Fruit fly (Drosophila melanogaster) whole organism, embryonic: ENCODE measurements around the gene ZnT77C.

Experiments
- Abd-B ChIP-seq: fragments of 200-800 bp; sonication (Bioruptor generic); optimal IDR thresholded peaks from 2 replicates; lab custom pipeline; 2018; ENCODE audit warnings: missing biosample characterization, mild to moderate bottlenecking, missing genetic modification characterization, moderate library complexity
- BtbVII ChIP-seq: fragments of 200-800 bp; sonication (Bioruptor generic); optimal IDR thresholded peaks from 3 replicates; lab custom pipeline; 2017; ENCODE audit warnings: missing biosample characterization, mild to moderate bottlenecking, missing genetic modification characterization
- CG11247 ChIP-seq: fragments of 200-800 bp; sonication (Bioruptor generic); IDR thresholded peaks from 2 replicates; pipeline ENCODE4 v1.3.6; 2022; ENCODE audit warnings: missing biosample characterization, missing genetic modification characterization
- CG11456 ChIP-seq: fragments of 200-800 bp; sonication (Bioruptor generic); IDR thresholded peaks from 3 replicates; pipeline ENCODE4 v1.3.6; 2022; ENCODE audit warnings: missing biosample characterization, missing genetic modification characterization
- CG12219 ChIP-seq: fragments of 200-800 bp; sonication (Bioruptor generic); optimal IDR thresholded peaks from 3 replicates; lab custom pipeline; 2018; ENCODE audit warnings: missing biosample characterization, mild to moderate bottlenecking, missing genetic modification characterization
- CG1233 ChIP-seq: fragments of 200-800 bp; sonication (Bioruptor generic); optimal IDR thresholded peaks from 4 replicates; lab custom pipeline; 2018; ENCODE audit warnings: missing biosample characterization, mild to moderate bottlenecking, missing genetic modification characterization
- CG12942 ChIP-seq: fragments of 200-800 bp; sonication (Bioruptor generic); optimal IDR thresholded peaks from 3 replicates; lab custom pipeline; 2016; ENCODE audit warnings: missing biosample characterization, missing genetic modification characterization
- CG13123 ChIP-seq: fragments of 200-800 bp; sonication (Bioruptor generic); optimal IDR thresholded peaks from 2 replicates; lab custom pipeline; 2016; ENCODE audit warnings: missing biosample characterization, missing genetic modification characterization
- CG17186 ChIP-seq: fragments of 200-800 bp; sonication (Bioruptor generic); optimal IDR thresholded peaks from 3 replicates; lab custom pipeline; 2017; ENCODE audit warnings: missing biosample characterization, missing genetic modification reagents, missing genetic modification characterization
- CG17802 ChIP-seq: fragments of 200-800 bp; sonication (Bioruptor generic); optimal IDR thresholded peaks from 2 replicates; lab custom pipeline; 2018; ENCODE audit warnings: missing biosample characterization, mild to moderate bottlenecking, missing genetic modification characterization, moderate library complexity
- CG17912 ChIP-seq: fragments of 200-800 bp; sonication (Bioruptor generic); optimal IDR thresholded peaks from 2 replicates; lab custom pipeline; 2018; ENCODE audit warnings: missing biosample characterization, mild to moderate bottlenecking, missing genetic modification characterization
- CG33213 ChIP-seq: fragments of 200-800 bp; sonication (Bioruptor generic); optimal IDR thresholded peaks from 3 replicates; lab custom pipeline; 2016; ENCODE audit warnings: missing biosample characterization, missing genetic modification characterization
- CG6791 ChIP-seq: fragments of 200-800 bp; sonication (Bioruptor generic); IDR thresholded peaks from 3 replicates; pipeline ENCODE4 v1.3.6; 2022; ENCODE audit warnings: missing biosample characterization, missing genetic modification characterization; ENCODE audit not compliant: partially characterized antibody
- CG8765 ChIP-seq: fragments of 200-800 bp; sonication (Bioruptor generic); IDR thresholded peaks from 2 replicates; pipeline ENCODE4 v1.3.6; 2022; ENCODE audit warnings: missing biosample characterization, missing genetic modification characterization
- CG9876 ChIP-seq: fragments of 200-800 bp; sonication (Bioruptor generic); optimal IDR thresholded peaks from 2 replicates; lab custom pipeline; 2016; ENCODE audit warnings: missing biosample characterization, missing genetic modification characterization
- CrebB ChIP-seq: fragments of 200-800 bp; sonication (Bioruptor generic); optimal IDR thresholded peaks from 3 replicates; lab custom pipeline; 2018; ENCODE audit warnings: missing biosample characterization, mild to moderate bottlenecking, missing genetic modification characterization
- Dp ChIP-seq: fragments of 200-800 bp; sonication (Bioruptor generic); optimal IDR thresholded peaks from 2 replicates; lab custom pipeline; 2018; ENCODE audit warnings: missing biosample characterization, mild to moderate bottlenecking, missing genetic modification characterization, moderate library complexity
- Drgx ChIP-seq: fragments of 200-800 bp; sonication (Bioruptor generic); IDR thresholded peaks from 2 replicates; pipeline ENCODE4 v1.3.6; 2022; ENCODE audit warnings: missing biosample characterization, missing genetic modification characterization
- E2f1 ChIP-seq: fragments of 200-800 bp; sonication (Bioruptor generic); IDR thresholded peaks from 2 replicates; pipeline ENCODE4 v1.3.6; 2022; ENCODE audit warnings: missing biosample characterization, missing genetic modification characterization
- Fer2 ChIP-seq: fragments of 200-800 bp; sonication (Bioruptor generic); optimal IDR thresholded peaks from 2 replicates; lab custom pipeline; 2018; ENCODE audit warnings: missing biosample characterization, mild to moderate bottlenecking, missing genetic modification characterization, moderate library complexity
- HLH54F ChIP-seq: fragments of 200-800 bp; sonication (Bioruptor generic); optimal IDR thresholded peaks from 3 replicates; lab custom pipeline; 2016; ENCODE audit warnings: missing biosample characterization, missing genetic modification characterization
- HmgD ChIP-seq: fragments of 200-800 bp; sonication (Bioruptor generic); optimal IDR thresholded peaks from 3 replicates; lab custom pipeline; 2016; ENCODE audit warnings: missing biosample characterization, missing genetic modification characterization
- Hr3 ChIP-seq: fragments of 200-800 bp; sonication (Bioruptor generic); optimal IDR thresholded peaks from 3 replicates; lab custom pipeline; 2016; ENCODE audit warnings: missing biosample characterization, missing genetic modification characterization
- Hr51 ChIP-seq, 2 experiments: fragments of 200-800 bp; sonication (Bioruptor generic); optimal IDR thresholded peaks; 2 replicates in 1 of 2; 3 replicates in 1 of 2; lab custom pipeline; 2016 to 2018; ENCODE audit warnings: missing biosample characterization in 2 of 2, missing genetic modification characterization in 2 of 2, mild to moderate bottlenecking in 1 of 2, moderate library complexity in 1 of 2
- Max ChIP-seq: fragments of 200-800 bp; sonication (Bioruptor generic); optimal IDR thresholded peaks from 2 replicates; lab custom pipeline; 2016; ENCODE audit warnings: missing biosample characterization, mild to moderate bottlenecking, missing genetic modification characterization
- Opbp ChIP-seq: fragments of 200-800 bp; sonication (Bioruptor generic); IDR thresholded peaks from 3 replicates; pipeline ENCODE4 v1.3.6; 2022; ENCODE audit warnings: missing biosample characterization, missing genetic modification characterization; ENCODE audit not compliant: partially characterized antibody
- Pdp1 ChIP-seq, 2 experiments: fragments of 200-800 bp; sonication (Bioruptor generic); optimal IDR thresholded peaks; 3 replicates each; lab custom pipeline; 2016; ENCODE audit warnings: missing biosample characterization in 2 of 2, missing genetic modification characterization in 2 of 2, mild to moderate bottlenecking in 1 of 2, moderate library complexity in 1 of 2
- Rfx ChIP-seq: fragments of 200-800 bp; sonication (Bioruptor generic); IDR thresholded peaks from 2 replicates; pipeline ENCODE4 v1.3.6; 2022; ENCODE audit warnings: missing biosample characterization, missing genetic modification characterization
- Sox100B ChIP-seq: fragments of 200-800 bp; sonication (Bioruptor generic); optimal IDR thresholded peaks from 3 replicates; lab custom pipeline; 2018; ENCODE audit warnings: missing biosample characterization, mild to moderate bottlenecking, missing genetic modification characterization
- Sry-β ChIP-seq: fragments of 200-800 bp; sonication (Bioruptor generic); optimal IDR thresholded peaks from 2 replicates; lab custom pipeline; 2018; ENCODE audit warnings: missing biosample characterization, mild to moderate bottlenecking, missing genetic modification characterization, moderate library complexity
- aop ChIP-seq: fragments of 200-800 bp; sonication (Bioruptor generic); IDR thresholded peaks from 2 replicates; pipeline ENCODE4 v1.3.6; 2022; ENCODE audit warnings: missing biosample characterization, missing genetic modification characterization
- az2 ChIP-seq: fragments of 200-800 bp; sonication (Bioruptor generic); optimal IDR thresholded peaks from 3 replicates; lab custom pipeline; 2016; ENCODE audit warnings: missing biosample characterization, missing genetic modification characterization
- cato ChIP-seq: fragments of 200-800 bp; sonication (Bioruptor generic); optimal IDR thresholded peaks from 2 replicates; lab custom pipeline; 2016; ENCODE audit warnings: missing biosample characterization, missing genetic modification characterization, borderline replicate concordance
- eve ChIP-seq, 2 experiments: fragments of >200 bp; optimal IDR thresholded peaks; 2 replicates each; lab custom pipeline; 2017; ENCODE audit warnings: missing biosample characterization in 2 of 2, missing genetic modification characterization in 2 of 2
- ewg ChIP-seq: fragments of 200-800 bp; sonication (Bioruptor generic); optimal IDR thresholded peaks from 3 replicates; lab custom pipeline; 2017; ENCODE audit warnings: mild to moderate bottlenecking, missing biosample characterization, missing genetic modification reagents, missing genetic modification characterization
- gcm2 ChIP-seq: fragments of 200-800 bp; sonication (Bioruptor generic); optimal IDR thresholded peaks from 2 replicates; lab custom pipeline; 2016; ENCODE audit warnings: missing biosample characterization, missing genetic modification characterization
- gro ChIP-seq: fragments of 200-800 bp; sonication (Bioruptor generic); optimal IDR thresholded peaks from 2 replicates; lab custom pipeline; 2016; ENCODE audit warnings: missing biosample characterization, missing genetic modification characterization
- lola ChIP-seq, 3 experiments: fragments of >200 bp in 2 of 3; fragments of 200-800 bp in 1 of 3; sonication (Bioruptor generic) in 1 of 3; optimal IDR thresholded peaks; 2 replicates each; lab custom pipeline; 2017 to 2019; ENCODE audit warnings: missing biosample characterization in 3 of 3, missing genetic modification characterization in 3 of 3, mild to moderate bottlenecking in 1 of 3, moderate library complexity in 1 of 3
- org-1 ChIP-seq: fragments of 200-800 bp; sonication (Bioruptor generic); optimal IDR thresholded peaks from 2 replicates; lab custom pipeline; 2017; ENCODE audit warnings: missing biosample characterization, missing genetic modification characterization
- peb ChIP-seq: fragments of 200-800 bp; sonication (Bioruptor generic); IDR thresholded peaks from 2 replicates; pipeline ENCODE4 v1.3.6; 2022; ENCODE audit warnings: missing biosample characterization, missing genetic modification characterization
- pita ChIP-seq: fragments of 200-800 bp; sonication (Bioruptor generic); optimal IDR thresholded peaks from 2 replicates; lab custom pipeline; 2017; ENCODE audit warnings: missing biosample characterization, mild to moderate bottlenecking, missing genetic modification characterization
- schlank ChIP-seq: fragments of 200-800 bp; sonication (Bioruptor generic); optimal IDR thresholded peaks from 2 replicates; lab custom pipeline; 2018; ENCODE audit warnings: missing biosample characterization, mild to moderate bottlenecking, missing genetic modification characterization
- slbo ChIP-seq: fragments of 200-800 bp; sonication (Bioruptor generic); IDR thresholded peaks from 2 replicates; pipeline ENCODE4 v1.3.6; 2022; ENCODE audit warnings: missing biosample characterization, missing genetic modification characterization
- slou ChIP-seq: fragments of 200-800 bp; sonication (Bioruptor generic); optimal IDR thresholded peaks from 3 replicates; lab custom pipeline; 2016; ENCODE audit warnings: missing biosample characterization, missing genetic modification characterization
- ssp ChIP-seq: fragments of 200-800 bp; sonication (Bioruptor generic); IDR thresholded peaks from 2 replicates; pipeline ENCODE4 v1.3.6; 2022; ENCODE audit warnings: missing biosample characterization, missing genetic modification characterization
- tap ChIP-seq: fragments of 200-800 bp; optimal IDR thresholded peaks from 3 replicates; lab custom pipeline; 2019; ENCODE audit warnings: missing biosample characterization, mild to moderate bottlenecking, missing genetic modification characterization, moderate library complexity
- tio ChIP-seq: fragments of 200-800 bp; sonication (Bioruptor generic); optimal IDR thresholded peaks from 2 replicates; lab custom pipeline; 2017; ENCODE audit warnings: missing biosample characterization, missing genetic modification characterization, inconsistent platforms
- toy ChIP-seq: fragments of 200-800 bp; sonication (Bioruptor generic); IDR thresholded peaks from 2 replicates; pipeline ENCODE4 v1.3.6; 2022; ENCODE audit warnings: missing biosample characterization, missing genetic modification characterization
- trh ChIP-seq: fragments of 200-800 bp; sonication (Bioruptor generic); optimal IDR thresholded peaks from 2 replicates; lab custom pipeline; 2016; ENCODE audit warnings: missing biosample characterization, missing genetic modification characterization

ZnT77C gene

dm6 chr3L:20509121-20509934 lies 14.6 kb upstream of the ZnT77C start (continued):
- peak; percentile 65 for TF ChIP-seq Hr3 (GFP tag; lab: Kevin White, UChicago)
- no peak for TF ChIP-seq CG9876 (GFP tag; lab: Kevin White, UChicago)
- TF ChIP-seq Drgx (GFP tag; lab: Robert Waterston, UW) = peak; percentile 41; the same call in 1 of the 2 replicates
- peak; percentile 63 for TF ChIP-seq CG12219
- peak; percentile 28 for TF ChIP-seq slou
- TF ChIP-seq CG17802 (tag; lab: Kevin White, UChicago) = no peak
- peak; percentile 68 for TF ChIP-seq HLH54F
- no peak for TF ChIP-seq pita (GFP tag; lab: Kevin White, UChicago)
- peak; percentile 58 to 84 for TF ChIP-seq Hr51 (GFP tag; optimal IDR thresholded peaks at IDR 0.05; lab: Kevin White, UChicago)
- no peak for TF ChIP-seq CG11247 (GFP tag; lab: Robert Waterston, UW)
- no peak for TF ChIP-seq HmgD
- peak; percentile 75 for TF ChIP-seq tio (GFP tag; lab: Kevin White, UChicago)
- peak; percentile 66 for TF ChIP-seq slbo (GFP tag; lab: Robert Waterston, UW)
- peak; percentile 88 for TF ChIP-seq Sox100B (GFP tag; lab: Kevin White, UChicago)
- TF ChIP-seq Abd-B (GFP tag; lab: Kevin White, UChicago) = peak; percentile 64
- no peak for TF ChIP-seq Sry-β (GFP tag; lab: Kevin White, UChicago)
- peak; percentile 66 to 89 for TF ChIP-seq Pdp1 (GFP tag; optimal IDR thresholded peaks at IDR 0.05; lab: Kevin White, UChicago)
- peak; percentile 83 for TF ChIP-seq BtbVII (GFP tag; lab: Kevin White, UChicago)
- no peak for TF ChIP-seq E2f1
- no peak for TF ChIP-seq aop
- no peak for TF ChIP-seq CG17912 (GFP tag; lab: Kevin White, UChicago)
- TF ChIP-seq lola (GFP tag; optimal IDR thresholded peaks at IDR 0.05; lab: Kevin White, UChicago) = peak in 1 of 3 experiments; percentile 84
- no peak for TF ChIP-seq Dp (GFP tag; lab: Kevin White, UChicago)
- TF ChIP-seq trh (GFP tag; lab: Kevin White, UChicago) = no peak
- peak; percentile 17 for TF ChIP-seq cato
- peak; percentile 69 for TF ChIP-seq az2 (GFP tag; lab: Kevin White, UChicago)
- TF ChIP-seq peb (GFP tag; lab: Robert Waterston, UW) = no peak
- TF ChIP-seq Opbp = no peak
- peak; percentile 44 for TF ChIP-seq CG33213 (GFP tag; lab: Kevin White, UChicago)
- TF ChIP-seq toy (GFP tag; lab: Robert Waterston, UW) = no peak
- no peak for TF ChIP-seq CG17186
- peak; percentile 80 for TF ChIP-seq gro (GFP tag; lab: Kevin White, UChicago)
- TF ChIP-seq CG13123 = peak; percentile 43
- TF ChIP-seq tap = peak; percentile 39
- TF ChIP-seq CG8765 (GFP tag; lab: Robert Waterston, UW) = no peak
- TF ChIP-seq org-1 (GFP tag; lab: Kevin White, UChicago) = peak; percentile 79
- TF ChIP-seq CG12942 (GFP tag; lab: Kevin White, UChicago) = no peak
- peak; percentile 82 for TF ChIP-seq Max (GFP tag; lab: Kevin White, UChicago)
- TF ChIP-seq Fer2 (tag; lab: Kevin White, UChicago) = peak; percentile 60
- TF ChIP-seq CG6791 (GFP tag; lab: Robert Waterston, UW) = no peak
- TF ChIP-seq CG11456 (GFP tag; lab: Robert Waterston, UW) = peak; percentile 56; the same call in 2 of the 3 replicates
- TF ChIP-seq CG1233 = peak; percentile 79
- TF ChIP-seq schlank = peak; percentile 51
- TF ChIP-seq eve (GFP tag; optimal IDR thresholded peaks at IDR 0.05; lab: Kevin White, UChicago) = peak in 1 of 2 experiments; percentile 87
- TF ChIP-seq Rfx (GFP tag; lab: Robert Waterston, UW) = no peak; the same call in none of the 2 replicates
- no peak for TF ChIP-seq CrebB (tag; lab: Kevin White, UChicago)
- TF ChIP-seq ewg (GFP tag; lab: Kevin White, UChicago) = peak; percentile 57
- TF ChIP-seq gcm2 (GFP tag; lab: Kevin White, UChicago) = peak; percentile 42
- no peak for TF ChIP-seq ssp
